Worm (Caenorhabditis elegans): Measurements from ENCODE around the gene fbxa-131.
A peak's percentile ranks its signal among the peaks of the same experiment; 100 is the strongest.

DNA sequence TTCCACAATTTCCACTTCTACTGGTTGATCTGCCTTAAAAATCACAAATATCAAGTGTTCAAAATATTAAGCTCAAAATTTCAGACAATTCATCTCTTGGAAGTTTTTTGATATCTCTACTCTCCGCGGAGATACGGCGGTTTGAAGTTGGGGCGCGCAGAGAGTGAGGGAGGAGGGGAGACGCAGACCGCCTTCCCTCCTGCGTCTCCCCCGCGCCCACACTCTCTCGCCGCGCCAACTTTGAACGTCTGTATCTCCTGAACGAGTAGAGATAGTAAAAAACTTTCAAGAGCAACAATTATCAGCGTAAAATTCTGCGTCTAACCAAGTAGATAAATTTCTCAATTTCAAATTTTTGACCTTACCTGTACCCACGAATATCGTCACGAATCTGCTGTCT, 10.2 kb upstream of the fbxa-131 start:
- TF ChIP-seq lin-13 (GFP tag; optimal IDR thresholded peaks at IDR 0.05) (peak; percentile 54), F13H6.1 (tag; optimal IDR thresholded peaks at IDR 0.05) (no peak), sem-4 (tag; optimal IDR thresholded peaks at IDR 0.05) (no peak), mab-5 (tag; optimal IDR thresholded peaks at IDR 0.05) (no peak), skn-1 (tag; optimal IDR thresholded peaks at IDR 0.05) (no peak), nhr-12 (tag; optimal IDR thresholded peaks at IDR 0.05) (no peak), ztf-1 (GFP tag; conservative IDR thresholded peaks at IDR 0.05) (no peak), ztf-11 (tag; optimal IDR thresholded peaks at IDR 0.05) (no peak)
